Fruit fly (Drosophila melanogaster) whole organism: ENCODE measurements around the gene CG31729.

Experiments
- CG8478 ChIP-seq: fragments of >200 bp; optimal IDR thresholded peaks from 2 replicates; lab custom pipeline; 2018; ENCODE audit warnings: inconsistent platforms
- Dll ChIP-seq: fragments of >200 bp; optimal IDR thresholded peaks from 2 replicates; lab custom pipeline; 2017
- EcR ChIP-seq, 2 experiments: fragments of >200 bp; optimal IDR thresholded peaks; 2 replicates each; lab custom pipeline; 2017; ENCODE audit warnings: missing biosample characterization in 2 of 2, missing genetic modification characterization in 2 of 2, missing genetic modification reagents in 2 of 2
- pan ChIP-seq: fragments of >200 bp; optimal IDR thresholded peaks from 2 replicates; lab custom pipeline; 2017
- psq ChIP-seq: fragments of >200 bp; optimal IDR thresholded peaks from 2 replicates; lab custom pipeline; 2017
- usp ChIP-seq: fragments of >200 bp; optimal IDR thresholded peaks from 2 replicates; lab custom pipeline; 2017; ENCODE audit warnings: missing biosample characterization, missing genetic modification characterization, mixed read lengths

CG31729 gene

dm6 chr2L:13331021-13331420, 41.2 kb downstream of the CG31729 start, which contains the start of gene hbt:
hbt (minus strand) TSS chr2L:13331121.
- TF ChIP-seq usp (GFP tag; lab: Kevin White, UChicago): no peak
- no peak for TF ChIP-seq psq (lab: Kevin White, UChicago)
- no peak for TF ChIP-seq pan (lab: Kevin White, UChicago)
- no peak for TF ChIP-seq Dll
- TF ChIP-seq CG8478 (lab: Kevin White, UChicago): no peak
- TF ChIP-seq EcR (GFP tag; optimal IDR thresholded peaks at IDR 0.05; lab: Kevin White, UChicago): no peak

dm6 chr2L:13331868-13332544, 42.2 kb downstream of the CG31729 start:
- TF ChIP-seq Dll: peak; percentile 62
- TF ChIP-seq EcR (GFP tag; optimal IDR thresholded peaks at IDR 0.05; lab: Kevin White, UChicago): no peak

dm6 chr2L:13332736-13333135, 42.9 kb downstream of the CG31729 start:
- TF ChIP-seq Dll: no peak
- TF ChIP-seq EcR (GFP tag; optimal IDR thresholded peaks at IDR 0.05; lab: Kevin White, UChicago): no peak
- no peak for TF ChIP-seq CG8478 (lab: Kevin White, UChicago)

dm6 chr2L:13347473-13347872, 57.7 kb downstream of the CG31729 start, which contains the start of gene CG16826:
CG16826 (plus strand) TSS chr2L:13347773.
- TF ChIP-seq Dll: no peak
- no peak for TF ChIP-seq pan (lab: Kevin White, UChicago)
- no peak for TF ChIP-seq CG8478 (lab: Kevin White, UChicago)
- no peak for TF ChIP-seq usp (GFP tag; lab: Kevin White, UChicago)
- TF ChIP-seq psq (lab: Kevin White, UChicago): no peak
- TF ChIP-seq EcR (GFP tag; optimal IDR thresholded peaks at IDR 0.05; lab: Kevin White, UChicago): no peak

dm6 chr2L:13349237-13349902, 59.6 kb downstream of the CG31729 start:
- TF ChIP-seq usp (GFP tag; lab: Kevin White, UChicago) (no peak), CG8478 (lab: Kevin White, UChicago) (no peak), psq (lab: Kevin White, UChicago) (no peak), EcR (GFP tag; optimal IDR thresholded peaks at IDR 0.05; lab: Kevin White, UChicago) (no peak), Dll (no peak), pan (lab: Kevin White, UChicago) (no peak)
